Worm (Caenorhabditis elegans): ENCODE measurements around the gene fipr-3.

DNA sequence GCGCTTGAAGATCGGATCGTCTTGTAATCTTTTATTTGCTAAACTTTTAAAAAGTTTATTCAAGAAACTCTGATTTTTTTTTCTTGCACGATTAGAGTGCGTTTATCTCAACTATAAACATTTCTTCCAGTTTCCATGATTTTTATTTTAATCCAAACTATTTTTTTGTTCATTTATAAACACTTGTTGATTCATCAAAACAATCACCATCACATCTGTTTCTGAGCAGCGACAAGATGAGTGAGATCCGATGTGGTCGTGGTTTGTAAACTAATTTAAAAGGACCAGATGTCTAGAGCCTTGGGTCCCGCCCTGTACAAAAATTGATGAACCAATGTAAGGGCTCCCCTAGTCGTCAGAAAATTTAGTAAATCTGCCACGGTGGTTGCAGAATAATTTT is 22.0 kb upstream of the fipr-3 start:
- no peak for TF ChIP-seq ceh-45 (GFP tag; IDR thresholded peaks at IDR 0.05)
- no peak for TF ChIP-seq nfya-1 (tag; optimal IDR thresholded peaks at IDR 0.05)
- no peak for TF ChIP-seq ceh-6 (GFP tag; optimal IDR thresholded peaks at IDR 0.05)
- no peak for TF ChIP-seq K09A11.1 (tag; optimal IDR thresholded peaks at IDR 0.05; ENCODE audit: insufficient read depth)
- no peak for TF ChIP-seq pag-3 (tag; optimal IDR thresholded peaks at IDR 0.05; ENCODE audit: borderline replicate concordance)

Data from whole organism, late embryonic.